Worm (Caenorhabditis elegans) whole organism, late embryonic: ENCODE measurements around the gene srbc-78.

Experiments used
- ama-1 ChIP-seq: fragments of 150-350 bp; optimal IDR thresholded peaks from 2 replicates; lab custom pipeline; 2014
- ceh-19 ChIP-seq: fragments of 200-800 bp; sonication (Bioruptor generic); optimal IDR thresholded peaks from 2 replicates; lab custom pipeline; 2018; ENCODE audit warnings: mild to moderate bottlenecking, missing genetic modification characterization, missing compliant biosample characterization
- dmd-4 ChIP-seq: sonication (generic microtip); optimal IDR thresholded peaks from 2 replicates; lab custom pipeline; 2016; ENCODE audit warnings: borderline replicate concordance, missing genetic modification characterization, missing compliant biosample characterization
- dve-1 ChIP-seq: sonication (generic microtip); optimal IDR thresholded peaks from 2 replicates; lab custom pipeline; 2017; ENCODE audit warnings: antibody characterized with exemption, mild to moderate bottlenecking, missing genetic modification characterization, missing compliant biosample characterization
- ets-4 ChIP-seq: sonication (generic microtip); optimal IDR thresholded peaks from 2 replicates; lab custom pipeline; 2016; ENCODE audit warnings: missing genetic modification characterization, missing compliant biosample characterization
- gmeb-2 ChIP-seq: sonication (generic microtip); optimal IDR thresholded peaks from 2 replicates; lab custom pipeline; 2016; ENCODE audit warnings: missing genetic modification characterization, inconsistent platforms, missing compliant biosample characterization
- lin-11 ChIP-seq: fragments of 200-800 bp; sonication (Bioruptor generic); optimal IDR thresholded peaks from 2 replicates; lab custom pipeline; 2018; ENCODE audit warnings: mild to moderate bottlenecking, missing genetic modification characterization, missing compliant biosample characterization
- nhr-11 ChIP-seq: fragments of 150-350 bp; optimal IDR thresholded peaks from 2 replicates; lab custom pipeline; 2014; ENCODE audit warnings: missing biosample characterization, missing genetic modification characterization
- odd-2 ChIP-seq: sonication (generic microtip); optimal IDR thresholded peaks from 2 replicates; lab custom pipeline; 2017; ENCODE audit warnings: antibody characterized with exemption, mild to moderate bottlenecking, missing genetic modification characterization, missing compliant biosample characterization
- pha-4 ChIP-seq: fragments of 150-350 bp; optimal IDR thresholded peaks from 2 replicates; lab custom pipeline; 2018; ENCODE audit warnings: missing biosample characterization, missing genetic modification reagents, missing genetic modification characterization
- pros-1 ChIP-seq: fragments of 150-350 bp; optimal IDR thresholded peaks from 2 replicates; lab custom pipeline; 2014; ENCODE audit warnings: missing biosample characterization, missing genetic modification reagents, missing genetic modification characterization
- unc-3 ChIP-seq, 2 experiments: fragments of 200-800 bp in 1 of 2; sonication (Bioruptor generic) in 1 of 2; sonication (generic microtip) in 1 of 2; conservative IDR thresholded peaks in 1 of 2; optimal IDR thresholded peaks in 1 of 2; 2 replicates each; pipeline versions ENCODE4 v1.3.6 to Lab custom; 2016 to 2022; ENCODE audit warnings: missing compliant biosample characterization in 2 of 2, missing genetic modification characterization in 2 of 2, missing genetic modification reagents in 1 of 2

DNA sequence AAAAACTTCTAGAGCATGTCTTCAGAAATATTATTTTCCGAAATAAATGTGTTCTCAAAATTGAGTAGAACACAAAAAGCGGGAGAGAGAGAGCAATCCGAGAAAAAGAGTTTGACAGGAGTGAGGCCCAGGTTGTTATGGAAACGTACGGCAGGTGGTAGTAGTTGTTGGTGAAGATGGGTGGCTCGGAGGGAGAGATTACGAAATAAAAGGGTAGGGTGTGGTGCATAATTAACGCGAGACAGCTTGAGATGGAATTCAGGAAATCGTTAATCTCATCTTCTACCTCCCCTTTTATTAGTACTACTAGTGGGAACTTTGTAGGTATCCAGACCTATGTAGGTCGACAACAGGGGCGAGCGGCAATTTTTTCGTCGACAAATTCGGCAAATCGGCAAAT is 45.1 kb upstream of the srbc-78 start, which contains the start of gene famh-161:
- TF ChIP-seq lin-11 (tag; lab: Kevin White, UChicago): no peak
- TF ChIP-seq gmeb-2 (tag; lab: Kevin White, UChicago): no peak
- TF ChIP-seq unc-3 (GFP tag; conservative IDR thresholded peaks at IDR 0.05; lab: Robert Waterston, UW): no peak
- TF ChIP-seq unc-3 (tag; optimal IDR thresholded peaks at IDR 0.05; lab: Kevin White, UChicago): no peak
- no peak for TF ChIP-seq ceh-19 (GFP tag; lab: Kevin White, UChicago)
- no peak for TF ChIP-seq pha-4 (tag; lab: Kevin White, UChicago)
- TF ChIP-seq ets-4 (tag; lab: Kevin White, UChicago): no peak
- TF ChIP-seq dve-1 (tag; lab: Kevin White, UChicago): no peak
- TF ChIP-seq pros-1 (tag; lab: Kevin White, UChicago): no peak
- TF ChIP-seq ama-1 (lab: Kevin White, UChicago): no peak
- no peak for TF ChIP-seq nhr-11 (tag; lab: Kevin White, UChicago)
- TF ChIP-seq odd-2 (tag; lab: Kevin White, UChicago): no peak
- no peak for TF ChIP-seq dmd-4
